Worm (Caenorhabditis elegans): ENCODE results near the gene F53A10.2.
"Not testable (repeated sequence)": the region's sequence is repeated elsewhere in the genome, so short reads cannot be mapped to it uniquely, and the experiment has no call there.

Gene F53A10.2

ce11 chrII:1276778-1277177, 79.6 kb downstream of the F53A10.2 start, which contains the start of gene Y57G7A.11:
TSS of gene Y57G7A.11 (minus strand) at chrII:1276878.
- TF ChIP-seq unc-120 (tag; optimal IDR thresholded peaks at IDR 0.05; ENCODE audit: poor library complexity, severe bottlenecking) (no peak), unc-62 (GFP tag; optimal IDR thresholded peaks at IDR 0.05) (no peak), lin-13 (tag; optimal IDR thresholded peaks at IDR 0.05) (no peak), ceh-83 (GFP tag; optimal IDR thresholded peaks at IDR 0.05) (no peak), elt-1 (tag; optimal IDR thresholded peaks at IDR 0.05; ENCODE audit: borderline replicate concordance, insufficient read depth) (no peak), lsy-2 (tag; optimal IDR thresholded peaks at IDR 0.05) (no peak), ham-2 (GFP tag; optimal IDR thresholded peaks at IDR 0.05) (no peak), mep-1 (tag; optimal IDR thresholded peaks at IDR 0.05) (no peak), cnd-1 (tag; optimal IDR thresholded peaks at IDR 0.05) (no peak), ces-1 (GFP tag; optimal IDR thresholded peaks at IDR 0.05) (no peak), nhr-28 (tag; optimal IDR thresholded peaks at IDR 0.05) (no peak), nhr-76 (tag; optimal IDR thresholded peaks at IDR 0.05) (no peak), ceh-43 (GFP tag; optimal IDR thresholded peaks at IDR 0.05) (no peak), zip-8 (tag; optimal IDR thresholded peaks at IDR 0.05) (no peak), elt-3 (tag; optimal IDR thresholded peaks at IDR 0.05) (no peak)

- not testable (repeated sequence) for TF ChIP-seq cnd-1 (tag; optimal IDR thresholded peaks at IDR 0.05); nhr-2 (tag; optimal IDR thresholded peaks at IDR 0.05); ham-2 (GFP tag; optimal IDR thresholded peaks at IDR 0.05)
Measured at ce11 chrII:1278350-1278749, 81.2 kb downstream of the F53A10.2 start, which contains the start of gene srz-63. TSS of gene srz-63 (plus strand) at chrII:1278650.
